Fruit fly (Drosophila melanogaster) whole organism, embryonic: Measurements from ENCODE around the gene hog.
A peak's percentile ranks its signal among the peaks of the same experiment; 100 is the strongest.

Experiments
- Antp ChIP-seq: fragments of 200-800 bp; sonication (Bioruptor generic); optimal IDR thresholded peaks from 3 replicates; lab custom pipeline; 2016; ENCODE audit warnings: missing biosample characterization, missing genetic modification characterization
- CG11504 ChIP-seq: fragments of 200-800 bp; sonication (Bioruptor generic); optimal IDR thresholded peaks from 3 replicates; lab custom pipeline; 2019; ENCODE audit warnings: missing biosample characterization, mild to moderate bottlenecking, missing genetic modification characterization, moderate library complexity
- CG12071 ChIP-seq: fragments of 200-800 bp; sonication (Bioruptor generic); optimal IDR thresholded peaks from 3 replicates; lab custom pipeline; 2018; ENCODE audit warnings: missing biosample characterization, mild to moderate bottlenecking, missing genetic modification characterization
- CG12155 ChIP-seq: fragments of 200-800 bp; sonication (Bioruptor generic); optimal IDR thresholded peaks from 3 replicates; lab custom pipeline; 2016; ENCODE audit warnings: missing biosample characterization, missing genetic modification characterization
- CG13296 ChIP-seq: fragments of 200-800 bp; sonication (Bioruptor generic); optimal IDR thresholded peaks from 3 replicates; lab custom pipeline; 2018; ENCODE audit warnings: missing biosample characterization, mild to moderate bottlenecking, missing genetic modification characterization
- CG17186 ChIP-seq: fragments of 200-800 bp; sonication (Bioruptor generic); optimal IDR thresholded peaks from 3 replicates; lab custom pipeline; 2017; ENCODE audit warnings: missing biosample characterization, missing genetic modification reagents, missing genetic modification characterization
- CG17359 ChIP-seq: fragments of 200-800 bp; sonication (Bioruptor generic); optimal IDR thresholded peaks from 3 replicates; lab custom pipeline; 2018; ENCODE audit warnings: missing biosample characterization, mild to moderate bottlenecking, missing genetic modification characterization, moderate library complexity
- CG17802 ChIP-seq: fragments of 200-800 bp; sonication (Bioruptor generic); optimal IDR thresholded peaks from 2 replicates; lab custom pipeline; 2018; ENCODE audit warnings: missing biosample characterization, mild to moderate bottlenecking, missing genetic modification characterization, moderate library complexity
- CG18011 ChIP-seq: fragments of 200-800 bp; sonication (Bioruptor generic); optimal IDR thresholded peaks from 2 replicates; lab custom pipeline; 2017; ENCODE audit warnings: missing biosample characterization, missing genetic modification characterization, mild to moderate bottlenecking, moderate library complexity, missing genotype
- CG1832 ChIP-seq: fragments of 200-800 bp; sonication (Bioruptor generic); optimal IDR thresholded peaks from 2 replicates; lab custom pipeline; 2017; ENCODE audit warnings: missing biosample characterization, mild to moderate bottlenecking, missing genetic modification characterization, inconsistent platforms
- CG18764 ChIP-seq: fragments of 200-800 bp; sonication (Bioruptor generic); optimal IDR thresholded peaks from 3 replicates; lab custom pipeline; 2016; ENCODE audit warnings: missing biosample characterization, missing genetic modification characterization
- CG2202 ChIP-seq: fragments of 200-800 bp; sonication (Bioruptor generic); optimal IDR thresholded peaks from 2 replicates; lab custom pipeline; 2018; ENCODE audit warnings: missing biosample characterization, mild to moderate bottlenecking, missing genetic modification characterization
- CG31365 ChIP-seq: fragments of 200-800 bp; sonication (Bioruptor generic); optimal IDR thresholded peaks from 2 replicates; lab custom pipeline; 2018; ENCODE audit warnings: missing biosample characterization, mild to moderate bottlenecking, missing genetic modification characterization
- CG5245 ChIP-seq: fragments of 200-800 bp; sonication (Bioruptor generic); optimal IDR thresholded peaks from 3 replicates; lab custom pipeline; 2016; ENCODE audit warnings: missing biosample characterization, missing genetic modification characterization
- CG6765 ChIP-seq: fragments of 200-800 bp; sonication (Bioruptor generic); optimal IDR thresholded peaks from 3 replicates; lab custom pipeline; 2017; ENCODE audit warnings: missing biosample characterization, mild to moderate bottlenecking, missing genetic modification characterization
- CG7987 ChIP-seq: fragments of 200-800 bp; sonication (Bioruptor generic); optimal IDR thresholded peaks from 2 replicates; lab custom pipeline; 2018; ENCODE audit warnings: missing biosample characterization, mild to moderate bottlenecking, missing genetic modification characterization, moderate library complexity
- CG8388 ChIP-seq: fragments of 200-800 bp; sonication (Bioruptor generic); optimal IDR thresholded peaks from 2 replicates; lab custom pipeline; 2019; ENCODE audit warnings: missing biosample characterization, mild to moderate bottlenecking, missing genetic modification characterization, moderate library complexity
- CG9817 ChIP-seq: fragments of 200-800 bp; sonication (Bioruptor generic); optimal IDR thresholded peaks from 2 replicates; lab custom pipeline; 2018; ENCODE audit warnings: missing biosample characterization, mild to moderate bottlenecking, missing genetic modification characterization, moderate library complexity
- Camta ChIP-seq: fragments of 200-800 bp; sonication (Bioruptor generic); optimal IDR thresholded peaks from 2 replicates; lab custom pipeline; 2016; ENCODE audit warnings: missing biosample characterization, missing genetic modification characterization
- D19A ChIP-seq: fragments of 200-800 bp; optimal IDR thresholded peaks from 3 replicates; lab custom pipeline; 2019; ENCODE audit warnings: missing biosample characterization, mild to moderate bottlenecking, missing genetic modification characterization, moderate library complexity
- GATAe ChIP-seq: fragments of 200-800 bp; sonication (Bioruptor generic); conservative IDR thresholded peaks from 2 replicates; pipeline ENCODE4 v1.3.6; 2022; ENCODE audit warnings: missing biosample characterization, missing genetic modification characterization
- Gsc ChIP-seq: fragments of 200-800 bp; sonication (Bioruptor generic); IDR thresholded peaks from 2 replicates; pipeline ENCODE4 v1.3.6; 2022; ENCODE audit warnings: missing biosample characterization, missing genetic modification characterization
- HmgZ ChIP-seq: fragments of 200-800 bp; sonication (Bioruptor generic); optimal IDR thresholded peaks from 2 replicates; lab custom pipeline; 2018; ENCODE audit warnings: missing biosample characterization, mild to moderate bottlenecking, missing genetic modification characterization
- Hr3 ChIP-seq: fragments of 200-800 bp; sonication (Bioruptor generic); optimal IDR thresholded peaks from 3 replicates; lab custom pipeline; 2016; ENCODE audit warnings: missing biosample characterization, missing genetic modification characterization
- Hr39 ChIP-seq: fragments of >200 bp; optimal IDR thresholded peaks from 2 replicates; lab custom pipeline; 2017
- Sry-δ ChIP-seq: fragments of 200-800 bp; sonication (Bioruptor generic); optimal IDR thresholded peaks from 2 replicates; lab custom pipeline; 2016; ENCODE audit warnings: missing biosample characterization, missing genetic modification characterization
- Tbp ChIP-seq: fragments of >200 bp; optimal IDR thresholded peaks from 2 replicates; lab custom pipeline; 2018; ENCODE audit warnings: missing biosample characterization, missing genetic modification characterization
- cas ChIP-seq: fragments of 200-800 bp; sonication (Bioruptor generic); IDR thresholded peaks from 2 replicates; pipeline ENCODE4 v1.3.6; 2022; ENCODE audit warnings: missing biosample characterization, missing genetic modification characterization
- cato ChIP-seq: fragments of 200-800 bp; sonication (Bioruptor generic); optimal IDR thresholded peaks from 2 replicates; lab custom pipeline; 2016; ENCODE audit warnings: missing biosample characterization, missing genetic modification characterization, borderline replicate concordance
- chn ChIP-seq: fragments of 200-800 bp; sonication (Bioruptor generic); optimal IDR thresholded peaks from 2 replicates; lab custom pipeline; 2016; ENCODE audit warnings: missing biosample characterization, missing genetic modification characterization
- corto ChIP-seq: fragments of 200-800 bp; sonication (Bioruptor generic); optimal IDR thresholded peaks from 2 replicates; lab custom pipeline; 2016; ENCODE audit warnings: missing biosample characterization, mild to moderate bottlenecking, missing genetic modification characterization, moderate library complexity
- croc ChIP-seq: fragments of 200-800 bp; sonication (Bioruptor generic); conservative IDR thresholded peaks from 3 replicates; pipeline ENCODE4 v1.3.6; 2022; ENCODE audit warnings: missing biosample characterization, missing genetic modification characterization
- ems ChIP-seq: fragments of 200-800 bp; sonication (Bioruptor generic); optimal IDR thresholded peaks from 3 replicates; lab custom pipeline; 2016; ENCODE audit warnings: missing biosample characterization, missing genetic modification characterization
- gcm ChIP-seq: fragments of 200-800 bp; sonication (Bioruptor generic); optimal IDR thresholded peaks from 2 replicates; lab custom pipeline; 2019; ENCODE audit warnings: missing biosample characterization, mild to moderate bottlenecking, missing genetic modification characterization, moderate library complexity
- gcm2 ChIP-seq: fragments of 200-800 bp; sonication (Bioruptor generic); optimal IDR thresholded peaks from 2 replicates; lab custom pipeline; 2016; ENCODE audit warnings: missing biosample characterization, missing genetic modification characterization
- ind ChIP-seq: fragments of 200-800 bp; sonication (Bioruptor generic); optimal IDR thresholded peaks from 3 replicates; lab custom pipeline; 2016; ENCODE audit warnings: missing biosample characterization, missing genetic modification characterization
- jumu ChIP-seq: fragments of 200-800 bp; sonication (Bioruptor generic); optimal IDR thresholded peaks from 3 replicates; lab custom pipeline; 2016; ENCODE audit warnings: missing biosample characterization, missing genetic modification characterization
- kay ChIP-seq: fragments of 200-800 bp; sonication (Bioruptor generic); optimal IDR thresholded peaks from 2 replicates; lab custom pipeline; 2016; ENCODE audit warnings: missing biosample characterization, missing genetic modification characterization
- ken ChIP-seq: fragments of 200-800 bp; sonication (Bioruptor generic); IDR thresholded peaks from 3 replicates; pipeline ENCODE4 v1.3.6; 2022; ENCODE audit warnings: missing biosample characterization, missing genetic modification characterization
- kni ChIP-seq: fragments of 200-800 bp; sonication (Bioruptor generic); optimal IDR thresholded peaks from 3 replicates; lab custom pipeline; 2017; ENCODE audit warnings: mild to moderate bottlenecking, missing biosample characterization, missing genetic modification reagents, missing genetic modification characterization
- mld ChIP-seq: fragments of 200-800 bp; sonication (Bioruptor generic); IDR thresholded peaks from 3 replicates; pipeline ENCODE4 v1.3.6; 2022; ENCODE audit warnings: missing biosample characterization, missing genetic modification characterization; ENCODE audit not compliant: partially characterized antibody
- peb ChIP-seq: fragments of 200-800 bp; sonication (Bioruptor generic); IDR thresholded peaks from 2 replicates; pipeline ENCODE4 v1.3.6; 2022; ENCODE audit warnings: missing biosample characterization, missing genetic modification characterization
- pfk ChIP-seq: fragments of 200-800 bp; sonication (Bioruptor generic); optimal IDR thresholded peaks from 2 replicates; lab custom pipeline; 2018; ENCODE audit warnings: missing biosample characterization, mild to moderate bottlenecking, missing genetic modification characterization, moderate library complexity
- rib ChIP-seq: fragments of 200-800 bp; sonication (Bioruptor generic); IDR thresholded peaks from 2 replicates; pipeline ENCODE4 v1.3.6; 2022; ENCODE audit warnings: missing biosample characterization, missing genetic modification characterization
- schlank ChIP-seq: fragments of 200-800 bp; sonication (Bioruptor generic); optimal IDR thresholded peaks from 2 replicates; lab custom pipeline; 2018; ENCODE audit warnings: missing biosample characterization, mild to moderate bottlenecking, missing genetic modification characterization
- sens ChIP-seq: fragments of 200-800 bp; sonication (Bioruptor generic); peaks from one replicate; lab custom pipeline; 2016; ENCODE audit warnings: missing biosample characterization, missing genetic modification characterization
- sim ChIP-seq: fragments of 200-800 bp; sonication (Bioruptor generic); IDR thresholded peaks from 2 replicates; pipeline ENCODE4 v1.3.6; 2022; ENCODE audit warnings: missing biosample characterization, missing genetic modification characterization
- sima ChIP-seq: fragments of 200-800 bp; sonication (Bioruptor generic); optimal IDR thresholded peaks from 2 replicates; lab custom pipeline; 2016; ENCODE audit warnings: missing biosample characterization, missing genetic modification characterization
- sug ChIP-seq: fragments of 200-800 bp; optimal IDR thresholded peaks from 2 replicates; lab custom pipeline; 2019; ENCODE audit warnings: missing biosample characterization, mild to moderate bottlenecking, missing genetic modification characterization, moderate library complexity
- tgo ChIP-seq: fragments of 200-800 bp; sonication (Bioruptor generic); IDR thresholded peaks from 3 replicates; pipeline ENCODE4 v1.3.6; 2022; ENCODE audit warnings: missing biosample characterization, missing genetic modification characterization
- tx ChIP-seq: fragments of 200-800 bp; sonication (Bioruptor generic); optimal IDR thresholded peaks from 2 replicates; lab custom pipeline; 2016; ENCODE audit warnings: missing biosample characterization, missing genetic modification characterization
- zfh2 ChIP-seq: fragments of 200-800 bp; sonication (Bioruptor generic); optimal IDR thresholded peaks from 2 replicates; lab custom pipeline; 2016; ENCODE audit warnings: missing biosample characterization, missing genetic modification characterization

The hog gene

DNA sequence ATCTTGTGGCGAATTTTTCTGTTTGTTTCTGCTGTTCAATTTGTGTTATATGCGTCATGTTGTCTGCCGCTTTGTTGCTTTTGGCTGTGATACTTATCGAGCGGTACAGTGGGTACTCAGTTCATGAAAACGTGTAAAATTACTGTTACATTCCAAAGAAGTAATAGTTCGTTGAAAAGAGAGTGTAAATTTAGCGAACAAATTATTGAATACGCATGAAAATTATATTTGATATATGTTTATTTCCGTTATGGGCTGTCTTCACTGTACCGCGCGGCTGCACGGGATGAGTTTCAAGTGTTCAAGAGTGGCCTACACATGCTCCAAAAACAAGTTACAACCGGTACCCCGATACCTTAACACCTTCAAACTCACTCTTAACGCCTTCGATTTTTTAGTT lies 29.6 kb downstream of the hog start (continued):
- TF ChIP-seq corto (GFP tag; lab: Kevin White, UChicago) (no peak), CG12071 (GFP tag; lab: Kevin White, UChicago) (peak; percentile 77), croc (GFP tag; lab: Robert Waterston, UW) (peak; percentile 64; the same call in 2 of the 3 replicates), CG18764 (peak; percentile 38), tx (GFP tag; lab: Kevin White, UChicago) (peak; percentile 40), CG13296 (GFP tag; lab: Kevin White, UChicago) (peak; percentile 63), CG7987 (GFP tag; lab: Kevin White, UChicago) (no peak), CG18011 (GFP tag; lab: Kevin White, UChicago) (no peak), rib (GFP tag; lab: Robert Waterston, UW) (no peak), kay (GFP tag; lab: Kevin White, UChicago) (peak; percentile 21), gcm (GFP tag; lab: Kevin White, UChicago) (peak; percentile 41), ind (GFP tag; lab: Kevin White, UChicago) (peak; percentile 76), CG9817 (tag; lab: Kevin White, UChicago) (peak; percentile 59), pfk (GFP tag; lab: Kevin White, UChicago) (no peak), D19A (tag; lab: Kevin White, UChicago) (peak; percentile 57), CG11504 (tag; lab: Kevin White, UChicago) (peak; percentile 85), CG31365 (peak; percentile 42), zfh2 (no peak), tgo (GFP tag; lab: Robert Waterston, UW) (peak; percentile 84), CG8388 (GFP tag; lab: Kevin White, UChicago) (peak; percentile 63), mld (GFP tag; lab: Robert Waterston, UW) (no peak), sens (GFP tag; lab: Kevin White, UChicago) (peak; percentile 91), gcm2 (no peak), GATAe (GFP tag; lab: Robert Waterston, UW) (no peak), CG2202 (tag; lab: Kevin White, UChicago) (no peak), sim (GFP tag; lab: Robert Waterston, UW) (peak; percentile 38; the same call in 1 of the 2 replicates), Antp (GFP tag; lab: Kevin White, UChicago) (peak; percentile 66), kni (GFP tag; lab: Kevin White, UChicago) (no peak), Gsc (GFP tag; lab: Robert Waterston, UW) (peak; percentile 52), CG5245 (GFP tag; lab: Kevin White, UChicago) (peak; percentile 74), jumu (GFP tag; lab: Kevin White, UChicago) (peak; percentile 58), Camta (GFP tag; lab: Kevin White, UChicago) (peak; percentile 40), peb (peak; percentile 56; the same call in 1 of the 2 replicates), CG17186 (GFP tag; lab: Kevin White, UChicago) (peak; percentile 17), CG6765 (GFP tag; lab: Kevin White, UChicago) (no peak), cas (GFP tag; lab: Robert Waterston, UW) (0 out of 2 replicates have a peak, but pooled peaks have one; percentile 13), sima (GFP tag; lab: Kevin White, UChicago) (no peak), ken (GFP tag; lab: Robert Waterston, UW) (peak; percentile 72), Sry-δ (peak; percentile 4), cato (GFP tag; lab: Kevin White, UChicago) (no peak), chn (GFP tag; lab: Kevin White, UChicago) (peak; percentile 58), CG12155 (GFP tag; lab: Kevin White, UChicago) (peak; percentile 16), schlank (tag; lab: Kevin White, UChicago) (no peak), HmgZ (peak; percentile 31), ems (GFP tag; lab: Kevin White, UChicago) (peak; percentile 63), CG17802 (tag; lab: Kevin White, UChicago) (peak; percentile 53), Hr3 (GFP tag; lab: Kevin White, UChicago) (peak; percentile 56), CG1832 (GFP tag; lab: Kevin White, UChicago) (no peak), Tbp (GFP tag; lab: Kevin White, UChicago) (no peak), Hr39 (lab: Kevin White, UChicago) (no peak), CG17359 (tag; lab: Kevin White, UChicago) (peak; percentile 82), sug (tag; lab: Kevin White, UChicago) (peak; percentile 36)
